Worm (Caenorhabditis elegans) whole organism, late embryonic: ENCODE data around the gene cki-1.

ENCODE experiments used
- fax-1 ChIP-seq: sonication (generic microtip); optimal IDR thresholded peaks from 2 replicates; lab custom pipeline; 2016; ENCODE audit warnings: missing genotype, missing genetic modification characterization, missing compliant biosample characterization
- lin-11 ChIP-seq: fragments of 200-800 bp; sonication (Bioruptor generic); optimal IDR thresholded peaks from 2 replicates; lab custom pipeline; 2018; ENCODE audit warnings: mild to moderate bottlenecking, missing genetic modification characterization, missing compliant biosample characterization
- mec-3 ChIP-seq: sonication (generic microtip); optimal IDR thresholded peaks from 2 replicates; lab custom pipeline; 2016; ENCODE audit warnings: borderline replicate concordance, missing genetic modification characterization, missing compliant biosample characterization
- nhr-11 ChIP-seq: fragments of 150-350 bp; optimal IDR thresholded peaks from 2 replicates; lab custom pipeline; 2014; ENCODE audit warnings: missing biosample characterization, missing genetic modification characterization

ce11 chrII:7761440-7761839 is 49.6 kb upstream of the cki-1 start, which contains the start of gene B0228.8:
- no peak for TF ChIP-seq mec-3
- TF ChIP-seq fax-1 (tag; lab: Kevin White, UChicago), result no peak
- no peak for TF ChIP-seq nhr-11 (tag; lab: Kevin White, UChicago)
- no peak for TF ChIP-seq lin-11 (tag; lab: Kevin White, UChicago)
